Fruit fly (Drosophila melanogaster) whole organism, embryonic: Measurements from ENCODE around the gene TrpRS.

Experiments
- Atf3 ChIP-seq: fragments of 200-800 bp; sonication (Bioruptor generic); optimal IDR thresholded peaks from 3 replicates; lab custom pipeline; 2016; ENCODE audit warnings: missing biosample characterization, missing genetic modification characterization
- Atf6 ChIP-seq: fragments of 200-800 bp; sonication (Bioruptor generic); IDR thresholded peaks from 2 replicates; pipeline ENCODE4 v1.3.6; 2022; ENCODE audit warnings: missing biosample characterization, missing genetic modification characterization
- B-H1 ChIP-seq: fragments of 200-800 bp; sonication (Bioruptor generic); IDR thresholded peaks from 3 replicates; pipeline ENCODE4 v1.3.6; 2022; ENCODE audit warnings: missing biosample characterization, missing genetic modification characterization
- CG10267 ChIP-seq: fragments of 200-800 bp; sonication (Bioruptor generic); optimal IDR thresholded peaks from 2 replicates; lab custom pipeline; 2018; ENCODE audit warnings: missing biosample characterization, mild to moderate bottlenecking, missing genetic modification characterization, moderate library complexity
- CG11093 ChIP-seq: fragments of 200-800 bp; sonication (Bioruptor generic); IDR thresholded peaks from 3 replicates; pipeline ENCODE4 v1.3.6; 2022; ENCODE audit warnings: missing biosample characterization, missing genetic modification characterization
- CG12744 ChIP-seq: fragments of 200-800 bp; sonication (Bioruptor generic); optimal IDR thresholded peaks from 2 replicates; lab custom pipeline; 2016; ENCODE audit warnings: missing biosample characterization, missing genetic modification characterization
- CG14441 ChIP-seq: fragments of 200-800 bp; sonication (Bioruptor generic); IDR thresholded peaks from 2 replicates; pipeline ENCODE4 v1.3.6; 2022; ENCODE audit warnings: missing biosample characterization, missing genetic modification characterization
- CG14860 ChIP-seq: fragments of 200-800 bp; sonication (Bioruptor generic); IDR thresholded peaks from 3 replicates; pipeline ENCODE4 v1.3.6; 2022; ENCODE audit warnings: missing biosample characterization, missing genetic modification characterization; ENCODE audit not compliant: partially characterized antibody
- CG15696 ChIP-seq: fragments of 200-800 bp; sonication (Bioruptor generic); optimal IDR thresholded peaks from 2 replicates; lab custom pipeline; 2019; ENCODE audit warnings: missing biosample characterization, mild to moderate bottlenecking, missing genetic modification characterization, moderate library complexity
- CG17612 ChIP-seq: fragments of 200-800 bp; sonication (Bioruptor generic); IDR thresholded peaks from 2 replicates; pipeline ENCODE4 v1.3.6; 2022; ENCODE audit warnings: missing biosample characterization, missing genetic modification characterization
- CG18599 ChIP-seq: fragments of 200-800 bp; sonication (Bioruptor generic); optimal IDR thresholded peaks from 3 replicates; lab custom pipeline; 2017; ENCODE audit warnings: missing biosample characterization, missing genetic modification characterization, mild to moderate bottlenecking, moderate library complexity, missing genetic modification reagents
- CG31441 ChIP-seq: fragments of 200-800 bp; sonication (Bioruptor generic); IDR thresholded peaks from 2 replicates; pipeline ENCODE4 v1.3.6; 2022; ENCODE audit warnings: missing biosample characterization, missing genetic modification characterization
- CG32772 ChIP-seq: fragments of 200-800 bp; sonication (Bioruptor generic); IDR thresholded peaks from 2 replicates; pipeline ENCODE4 v1.3.6; 2022; ENCODE audit warnings: missing biosample characterization, missing genetic modification characterization
- CG5953 ChIP-seq: fragments of 200-800 bp; sonication (Bioruptor generic); IDR thresholded peaks from 2 replicates; pipeline ENCODE4 v1.3.6; 2022; ENCODE audit warnings: missing biosample characterization, missing genetic modification characterization
- CG6683 ChIP-seq: fragments of 200-800 bp; sonication (Bioruptor generic); optimal IDR thresholded peaks from 2 replicates; lab custom pipeline; 2017; ENCODE audit warnings: missing biosample characterization, mild to moderate bottlenecking, missing genetic modification characterization, missing genetic modification reagents
- CG6791 ChIP-seq: fragments of 200-800 bp; sonication (Bioruptor generic); IDR thresholded peaks from 3 replicates; pipeline ENCODE4 v1.3.6; 2022; ENCODE audit warnings: missing biosample characterization, missing genetic modification characterization; ENCODE audit not compliant: partially characterized antibody
- CG6854 ChIP-seq: fragments of 200-800 bp; sonication (Bioruptor generic); optimal IDR thresholded peaks from 3 replicates; lab custom pipeline; 2017; ENCODE audit warnings: missing biosample characterization, mild to moderate bottlenecking, missing genetic modification characterization
- CG7357 ChIP-seq: fragments of 200-800 bp; sonication (Bioruptor generic); IDR thresholded peaks from 3 replicates; pipeline ENCODE4 v1.3.6; 2022; ENCODE audit warnings: missing biosample characterization, missing genetic modification characterization
- CG7372 ChIP-seq: fragments of 200-800 bp; sonication (Bioruptor generic); IDR thresholded peaks from 2 replicates; pipeline ENCODE4 v1.3.6; 2022; ENCODE audit warnings: missing biosample characterization, missing genetic modification characterization
- CG8281 ChIP-seq: fragments of 200-800 bp; sonication (Bioruptor generic); optimal IDR thresholded peaks from 2 replicates; lab custom pipeline; 2018; ENCODE audit warnings: missing biosample characterization, mild to moderate bottlenecking, missing genetic modification characterization, moderate library complexity
- CG8924 ChIP-seq: fragments of 200-800 bp; optimal IDR thresholded peaks from 3 replicates; lab custom pipeline; 2019; ENCODE audit warnings: missing biosample characterization, mild to moderate bottlenecking, missing genetic modification characterization, moderate library complexity
- E2f2 ChIP-seq: fragments of 200-800 bp; sonication (Bioruptor generic); IDR thresholded peaks from 2 replicates; pipeline ENCODE4 v1.3.6; 2022; ENCODE audit warnings: missing biosample characterization, missing genetic modification characterization
- ERR ChIP-seq: fragments of 200-800 bp; sonication (Bioruptor generic); optimal IDR thresholded peaks from 2 replicates; lab custom pipeline; 2016; ENCODE audit warnings: missing biosample characterization, missing genetic modification characterization
- H15 ChIP-seq: fragments of 200-800 bp; sonication (Bioruptor generic); IDR thresholded peaks from 3 replicates; pipeline ENCODE4 v1.3.6; 2022; ENCODE audit warnings: missing biosample characterization, missing genetic modification characterization
- Meics ChIP-seq: fragments of 200-800 bp; sonication (Bioruptor generic); optimal IDR thresholded peaks from 2 replicates; lab custom pipeline; 2017; ENCODE audit warnings: missing biosample characterization, mild to moderate bottlenecking, missing genetic modification characterization
- Mes4 ChIP-seq: fragments of 200-800 bp; sonication (Bioruptor generic); optimal IDR thresholded peaks from 2 replicates; lab custom pipeline; 2016; ENCODE audit warnings: missing biosample characterization, missing genetic modification characterization
- Nf-YA ChIP-seq: fragments of 200-800 bp; sonication (Bioruptor generic); IDR thresholded peaks from 2 replicates; pipeline ENCODE4 v1.3.6; 2022; ENCODE audit warnings: missing biosample characterization, missing genetic modification characterization
- Nf-YC ChIP-seq: fragments of 200-800 bp; optimal IDR thresholded peaks from 3 replicates; lab custom pipeline; 2019; ENCODE audit warnings: missing biosample characterization, mild to moderate bottlenecking, missing genetic modification characterization, moderate library complexity
- Oli ChIP-seq: fragments of 200-800 bp; sonication (Bioruptor generic); optimal IDR thresholded peaks from 2 replicates; lab custom pipeline; 2018; ENCODE audit warnings: missing biosample characterization, mild to moderate bottlenecking, missing genetic modification characterization, moderate library complexity
- Optix ChIP-seq: fragments of 200-800 bp; sonication (Bioruptor generic); IDR thresholded peaks from 3 replicates; pipeline ENCODE4 v1.3.6; 2022; ENCODE audit warnings: missing biosample characterization, missing genetic modification characterization
- Ptx1 ChIP-seq: fragments of 200-800 bp; sonication (Bioruptor generic); IDR thresholded peaks from 2 replicates; pipeline ENCODE4 v1.3.6; 2022; ENCODE audit warnings: missing biosample characterization, missing genetic modification characterization
- Sin3A ChIP-seq: fragments of >200 bp; optimal IDR thresholded peaks from 2 replicates; lab custom pipeline; 2018
- ab ChIP-seq: fragments of 200-800 bp; sonication (Bioruptor generic); optimal IDR thresholded peaks from 2 replicates; lab custom pipeline; 2016; ENCODE audit warnings: missing biosample characterization, missing genetic modification characterization
- az2 ChIP-seq: fragments of 200-800 bp; sonication (Bioruptor generic); optimal IDR thresholded peaks from 3 replicates; lab custom pipeline; 2016; ENCODE audit warnings: missing biosample characterization, missing genetic modification characterization
- cad ChIP-seq: fragments of >200 bp; optimal IDR thresholded peaks from 2 replicates; lab custom pipeline; 2017; ENCODE audit warnings: missing biosample characterization, missing genetic modification characterization
- crc ChIP-seq: fragments of 200-800 bp; sonication (Bioruptor generic); optimal IDR thresholded peaks from 2 replicates; lab custom pipeline; 2016; ENCODE audit warnings: missing biosample characterization, missing genetic modification characterization
- cwo ChIP-seq: fragments of 200-800 bp; sonication (Bioruptor generic); optimal IDR thresholded peaks from 3 replicates; lab custom pipeline; 2017; ENCODE audit warnings: missing biosample characterization, missing genetic modification characterization, mild to moderate bottlenecking, moderate library complexity, missing genetic modification reagents
- fd3F ChIP-seq: fragments of 200-800 bp; sonication (Bioruptor generic); optimal IDR thresholded peaks from 2 replicates; lab custom pipeline; 2018; ENCODE audit warnings: missing biosample characterization, mild to moderate bottlenecking, missing genetic modification characterization, moderate library complexity
- fd96Cb ChIP-seq: fragments of 200-800 bp; sonication (Bioruptor generic); optimal IDR thresholded peaks from 2 replicates; lab custom pipeline; 2018; ENCODE audit warnings: missing biosample characterization, mild to moderate bottlenecking, missing genetic modification characterization, moderate library complexity
- insv ChIP-seq, 2 experiments: fragments of 200-800 bp; sonication (Bioruptor generic); optimal IDR thresholded peaks; 3 replicates each; lab custom pipeline; 2016 to 2018; ENCODE audit warnings: missing biosample characterization in 2 of 2, missing genetic modification characterization in 2 of 2
- jigr1 ChIP-seq: fragments of 200-800 bp; sonication (Bioruptor generic); IDR thresholded peaks from 3 replicates; pipeline ENCODE4 v1.3.6; 2022; ENCODE audit warnings: missing biosample characterization, missing genetic modification characterization
- lilli ChIP-seq: fragments of 200-800 bp; sonication (Bioruptor generic); optimal IDR thresholded peaks from 3 replicates; lab custom pipeline; 2016; ENCODE audit warnings: missing biosample characterization, missing genetic modification characterization
- luna ChIP-seq: fragments of 200-800 bp; sonication (Bioruptor generic); optimal IDR thresholded peaks from 2 replicates; lab custom pipeline; 2016; ENCODE audit warnings: missing biosample characterization, missing genetic modification characterization
- nerfin-1 ChIP-seq: fragments of 200-800 bp; sonication (Bioruptor generic); optimal IDR thresholded peaks from 3 replicates; lab custom pipeline; 2019; ENCODE audit warnings: missing biosample characterization, mild to moderate bottlenecking, missing genetic modification characterization, moderate library complexity
- p53 ChIP-seq: fragments of 200-800 bp; sonication (Bioruptor generic); optimal IDR thresholded peaks from 2 replicates; lab custom pipeline; 2016; ENCODE audit warnings: missing biosample characterization, missing genetic modification characterization
- pho ChIP-seq: fragments of 200-800 bp; sonication (Bioruptor generic); optimal IDR thresholded peaks from 2 replicates; lab custom pipeline; 2016; ENCODE audit warnings: missing biosample characterization, missing genetic modification characterization
- row ChIP-seq: fragments of 200-800 bp; sonication (Bioruptor generic); IDR thresholded peaks from 3 replicates; pipeline ENCODE4 v1.3.6; 2022; ENCODE audit warnings: missing biosample characterization, missing genetic modification characterization
- salm ChIP-seq: fragments of 200-800 bp; sonication (Bioruptor generic); optimal IDR thresholded peaks from 2 replicates; lab custom pipeline; 2018; ENCODE audit warnings: missing biosample characterization, mild to moderate bottlenecking, missing genetic modification characterization
- sens ChIP-seq: fragments of 200-800 bp; sonication (Bioruptor generic); peaks from one replicate; lab custom pipeline; 2016; ENCODE audit warnings: missing biosample characterization, missing genetic modification characterization
- sens-2 ChIP-seq: fragments of 200-800 bp; sonication (Bioruptor generic); IDR thresholded peaks from 2 replicates; pipeline ENCODE4 v1.3.6; 2022; ENCODE audit warnings: missing biosample characterization, missing genetic modification characterization
- usp ChIP-seq: fragments of >200 bp; optimal IDR thresholded peaks from 2 replicates; lab custom pipeline; 2017; ENCODE audit warnings: missing biosample characterization, missing genetic modification characterization

TrpRS gene

DNA sequence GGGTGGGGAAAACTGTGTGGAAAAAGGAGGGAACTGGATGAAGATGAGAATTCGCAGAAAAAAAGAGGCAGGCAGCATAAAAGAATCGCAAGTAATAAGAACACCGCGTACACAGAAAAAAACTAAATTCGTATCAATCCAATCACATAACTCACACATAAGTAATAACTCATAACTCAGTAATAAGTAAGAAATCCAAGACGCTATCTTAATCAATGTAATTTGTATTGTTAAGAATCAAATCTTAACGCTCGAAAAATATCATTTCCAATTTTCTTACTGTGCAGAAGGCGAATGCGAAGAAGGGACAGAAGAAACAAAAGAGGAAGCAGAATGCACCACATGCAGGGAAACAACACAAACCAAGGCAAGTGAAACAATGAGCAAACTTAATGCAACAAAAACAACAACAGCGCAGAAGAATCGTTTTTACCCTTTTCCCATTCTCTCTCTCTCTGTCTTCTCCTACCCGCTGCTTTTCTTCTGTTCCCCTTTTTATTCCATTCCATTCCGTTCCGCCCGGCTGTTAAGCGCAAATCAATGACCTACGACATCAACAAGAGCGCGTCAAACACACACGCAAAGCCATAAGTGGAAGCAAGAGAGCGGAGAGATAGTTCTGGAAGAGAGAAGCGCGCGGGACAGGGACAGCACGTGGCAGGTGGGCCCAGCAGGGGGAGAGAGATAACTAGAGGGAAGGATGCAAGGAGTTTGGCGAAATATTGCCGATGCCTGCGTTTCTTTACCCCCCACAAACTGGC is 37.4 kb downstream of the TrpRS start (continued):
- peak; percentile 83 for TF ChIP-seq CG18599 (GFP tag; lab: Kevin White, UChicago)
- peak; percentile 74 for TF ChIP-seq Ptx1
- peak; percentile 7 to 8 for TF ChIP-seq insv (GFP tag; optimal IDR thresholded peaks at IDR 0.05; lab: Kevin White, UChicago)
- TF ChIP-seq cwo (GFP tag; lab: Kevin White, UChicago) = peak; percentile 52
- peak; percentile 65 for TF ChIP-seq CG14441
- TF ChIP-seq cad = no peak
- TF ChIP-seq CG17612 (GFP tag; lab: Robert Waterston, UW) = no peak
- TF ChIP-seq CG14860 (GFP tag; lab: Robert Waterston, UW) = no peak
- TF ChIP-seq Optix (GFP tag; lab: Robert Waterston, UW) = no peak; the same call in 2 of the 3 replicates
- peak; percentile 67; the same call in 1 of the 3 replicates for TF ChIP-seq H15 (GFP tag; lab: Robert Waterston, UW)
- peak; percentile 99 for TF ChIP-seq sens (GFP tag; lab: Kevin White, UChicago)
- TF ChIP-seq sens-2 = peak; percentile 55
- peak; percentile 31 for TF ChIP-seq CG12744 (GFP tag; lab: Kevin White, UChicago)
- peak; percentile 23 for TF ChIP-seq luna (GFP tag; lab: Kevin White, UChicago)
- TF ChIP-seq Nf-YC (tag; lab: Kevin White, UChicago) = no peak
- TF ChIP-seq CG6683 (GFP tag; lab: Kevin White, UChicago) = no peak
- peak; percentile 79 for TF ChIP-seq az2
- TF ChIP-seq CG7357 = peak; percentile 36; the same call in 1 of the 3 replicates
- no peak for TF ChIP-seq jigr1 (GFP tag; lab: Robert Waterston, UW)
- TF ChIP-seq CG5953 = no peak
- peak; percentile 59; the same call in 1 of the 2 replicates for TF ChIP-seq Nf-YA (GFP tag; lab: Robert Waterston, UW)
- TF ChIP-seq B-H1 (GFP tag; lab: Robert Waterston, UW) = peak; percentile 61
- TF ChIP-seq Atf3 (GFP tag; lab: Kevin White, UChicago) = peak; percentile 70
- peak; percentile 63 for TF ChIP-seq CG15696 (tag; lab: Kevin White, UChicago)
- TF ChIP-seq pho (GFP tag; lab: Kevin White, UChicago) = peak; percentile 63
- TF ChIP-seq Sin3A = no peak
- TF ChIP-seq CG8281 = no peak
- peak; percentile 83 for TF ChIP-seq row (GFP tag; lab: Robert Waterston, UW)
- TF ChIP-seq lilli (GFP tag; lab: Kevin White, UChicago) = peak; percentile 76
- no peak for TF ChIP-seq Atf6
- 0 out of 2 replicates have a peak, but pooled peaks have one; percentile 24 for TF ChIP-seq CG7372 (GFP tag; lab: Robert Waterston, UW)
- TF ChIP-seq Mes4 (GFP tag; lab: Kevin White, UChicago) = peak; percentile 80
- TF ChIP-seq Oli (tag; lab: Kevin White, UChicago) = peak; percentile 79
- TF ChIP-seq CG6854 (GFP tag; lab: Kevin White, UChicago) = no peak
- peak; percentile 32 for TF ChIP-seq ab (GFP tag; lab: Kevin White, UChicago)
- TF ChIP-seq fd96Cb (tag; lab: Kevin White, UChicago) = peak; percentile 81
- peak; percentile 25 for TF ChIP-seq nerfin-1 (tag; lab: Kevin White, UChicago)
- TF ChIP-seq CG10267 (tag; lab: Kevin White, UChicago) = peak; percentile 84
- TF ChIP-seq CG11093 (GFP tag; lab: Robert Waterston, UW) = no peak
- TF ChIP-seq salm (tag; lab: Kevin White, UChicago) = no peak
- TF ChIP-seq CG8924 = peak; percentile 82
- no peak for TF ChIP-seq ERR
- TF ChIP-seq fd3F = no peak
- TF ChIP-seq p53 (GFP tag; lab: Kevin White, UChicago) = peak; percentile 69
- no peak for TF ChIP-seq usp
- TF ChIP-seq Meics = peak; percentile 59
- no peak for TF ChIP-seq CG6791 (GFP tag; lab: Robert Waterston, UW)
- peak; percentile 70 for TF ChIP-seq crc (GFP tag; lab: Kevin White, UChicago)
- TF ChIP-seq CG32772 (GFP tag; lab: Robert Waterston, UW) = peak; percentile 69
- peak; percentile 49 for TF ChIP-seq E2f2
- TF ChIP-seq CG31441 (GFP tag; lab: Robert Waterston, UW) = peak; percentile 81
